Worm (Caenorhabditis elegans) whole organism, L1 larva: ENCODE results near the gene K01A6.5.
A peak's percentile ranks its signal among the peaks of the same experiment; 100 is the strongest.

Experiments used
- C34B4.2 ChIP-seq: sonication (generic microtip); optimal IDR thresholded peaks from 2 replicates; lab custom pipeline; 2017; ENCODE audit warnings: mild to moderate bottlenecking, missing genetic modification characterization, missing compliant biosample characterization
- Y116A8C.19 ChIP-seq: sonication (generic microtip); optimal IDR thresholded peaks from 2 replicates; lab custom pipeline; 2016; ENCODE audit warnings: missing compliant biosample characterization, missing genetic modification characterization, borderline replicate concordance
- aha-1 ChIP-seq: fragments of 150-350 bp; optimal IDR thresholded peaks from 2 replicates; lab custom pipeline; 2014; ENCODE audit warnings: missing biosample characterization, missing genetic modification characterization
- blmp-1 ChIP-seq: fragments of 150-350 bp; optimal IDR thresholded peaks from 2 replicates; lab custom pipeline; 2014; ENCODE audit warnings: missing biosample characterization, missing genetic modification characterization
- ceh-63 ChIP-seq: fragments of 200-800 bp; sonication (Bioruptor generic); optimal IDR thresholded peaks from 2 replicates; lab custom pipeline; 2018; ENCODE audit warnings: mild to moderate bottlenecking, missing genetic modification characterization, missing compliant biosample characterization
- ceh-88 ChIP-seq: fragments of 200-800 bp; sonication (Bioruptor generic); IDR thresholded peaks from 2 replicates; pipeline ENCODE4 v1.3.6; 2022; ENCODE audit warnings: missing genetic modification characterization, missing compliant biosample characterization
- ceh-90 ChIP-seq: sonication (generic microtip); optimal IDR thresholded peaks from 2 replicates; lab custom pipeline; 2016; ENCODE audit warnings: missing genetic modification characterization, missing compliant biosample characterization
- ces-1 ChIP-seq: fragments of 150-350 bp; optimal IDR thresholded peaks from 2 replicates; lab custom pipeline; 2014; ENCODE audit warnings: missing biosample characterization, missing genetic modification reagents, missing genetic modification characterization
- dpl-1 ChIP-seq, 3 experiments: fragments of 150-350 bp in 2 of 3; sonication (generic microtip) in 1 of 3; optimal IDR thresholded peaks; 2 replicates each; lab custom pipeline; 2014 to 2017; ENCODE audit warnings: missing biosample characterization in 3 of 3, missing genetic modification characterization in 3 of 3, missing genetic modification reagents in 3 of 3
- efl-1 ChIP-seq, 4 experiments: fragments of 150-350 bp; optimal IDR thresholded peaks in 3 of 4; peaks in 1 of 4; 1 replicate in 1 of 4; 2 replicates in 3 of 4; lab custom pipeline; 2014; ENCODE audit warnings: missing biosample characterization in 2 of 4, missing genetic modification characterization in 2 of 4, missing genetic modification reagents in 2 of 4
- egl-13 ChIP-seq: sonication (generic microtip); optimal IDR thresholded peaks from 2 replicates; lab custom pipeline; 2016; ENCODE audit warnings: missing genotype, missing genetic modification reagents, missing genetic modification characterization, missing compliant biosample characterization
- elt-2 ChIP-seq: sonication (generic microtip); optimal IDR thresholded peaks from 2 replicates; lab custom pipeline; 2016; ENCODE audit warnings: missing genetic modification characterization, mild to moderate bottlenecking, inconsistent platforms, missing compliant biosample characterization, missing genetic modification reagents
- elt-3 ChIP-seq, 6 experiments: fragments of 150-350 bp in 1 of 6; sonication (generic microtip); optimal IDR thresholded peaks; 2 replicates each; lab custom pipeline; 2017 to 2018; ENCODE audit warnings: missing biosample characterization in 6 of 6, missing genetic modification characterization in 6 of 6, inconsistent platforms in 1 of 6
- fkh-10 ChIP-seq: sonication (generic microtip); optimal IDR thresholded peaks from 2 replicates; lab custom pipeline; 2017; ENCODE audit warnings: missing biosample characterization, missing genetic modification reagents, missing genetic modification characterization
- fkh-4 ChIP-seq: sonication (generic microtip); optimal IDR thresholded peaks from 2 replicates; lab custom pipeline; 2016; ENCODE audit warnings: missing compliant biosample characterization, missing genetic modification characterization, borderline replicate concordance
- grh-1 ChIP-seq: fragments of 200-800 bp; sonication (Bioruptor generic); IDR thresholded peaks from 2 replicates; pipeline ENCODE4 v1.3.6; 2022; ENCODE audit warnings: missing genetic modification reagents, missing genetic modification characterization, missing compliant biosample characterization
- hlh-17 ChIP-seq: fragments of 200-800 bp; sonication (Bioruptor generic); optimal IDR thresholded peaks from 2 replicates; lab custom pipeline; 2018; ENCODE audit warnings: missing genetic modification characterization, mild to moderate bottlenecking, missing compliant biosample characterization, moderate library complexity, borderline replicate concordance
- hpl-2 ChIP-seq: fragments of 150-350 bp; optimal IDR thresholded peaks from 2 replicates; lab custom pipeline; 2014; ENCODE audit warnings: missing biosample characterization, missing genetic modification reagents, missing genetic modification characterization
- irx-1 ChIP-seq: sonication (generic microtip); optimal IDR thresholded peaks from 2 replicates; lab custom pipeline; 2016; ENCODE audit warnings: missing genetic modification characterization, missing compliant biosample characterization
- lin-13 ChIP-seq: fragments of 150-350 bp; optimal IDR thresholded peaks from 2 replicates; lab custom pipeline; 2014; ENCODE audit warnings: missing biosample characterization, missing genetic modification reagents, missing genetic modification characterization
- lin-14 ChIP-seq: fragments of 200-800 bp; sonication (Bioruptor generic); optimal IDR thresholded peaks from 2 replicates; lab custom pipeline; 2018; ENCODE audit warnings: mild to moderate bottlenecking, missing genetic modification characterization, moderate library complexity, missing compliant biosample characterization
- lin-35 ChIP-seq, 2 experiments: fragments of 150-350 bp; optimal IDR thresholded peaks; 2 replicates each; lab custom pipeline; 2014; ENCODE audit warnings: missing biosample characterization in 2 of 2, missing genetic modification characterization in 2 of 2, missing genetic modification reagents in 2 of 2
- lsy-2 ChIP-seq, 2 experiments: fragments of 150-350 bp; optimal IDR thresholded peaks; 2 replicates each; lab custom pipeline; 2014; ENCODE audit warnings: missing biosample characterization in 2 of 2, missing genetic modification characterization in 2 of 2
- mep-1 ChIP-seq: fragments of 150-350 bp; optimal IDR thresholded peaks from 2 replicates; lab custom pipeline; 2014; ENCODE audit warnings: missing biosample characterization, missing genetic modification characterization
- nhr-20 ChIP-seq: sonication (generic microtip); optimal IDR thresholded peaks from 2 replicates; lab custom pipeline; 2016; ENCODE audit warnings: mild to moderate bottlenecking, missing genetic modification characterization, missing compliant biosample characterization
- nhr-237 ChIP-seq: fragments of 150-350 bp; optimal IDR thresholded peaks from 2 replicates; lab custom pipeline; 2014; ENCODE audit warnings: missing biosample characterization, missing genetic modification characterization
- nhr-28 ChIP-seq: fragments of 150-350 bp; optimal IDR thresholded peaks from 2 replicates; lab custom pipeline; 2014; ENCODE audit warnings: missing biosample characterization, missing genetic modification characterization
- nhr-71 ChIP-seq: sonication (generic microtip); optimal IDR thresholded peaks from 2 replicates; lab custom pipeline; 2016; ENCODE audit warnings: mild to moderate bottlenecking, missing genetic modification characterization, moderate library complexity, missing compliant biosample characterization
- nhr-77 ChIP-seq: fragments of 150-350 bp; optimal IDR thresholded peaks from 2 replicates; lab custom pipeline; 2014; ENCODE audit warnings: missing biosample characterization, missing genetic modification characterization
- nhr-85 ChIP-seq: sonication (generic microtip); peaks from one replicate; lab custom pipeline; 2016; ENCODE audit warnings: missing genetic modification characterization, inconsistent platforms, missing compliant biosample characterization
- rnt-1 ChIP-seq: sonication (generic microtip); optimal IDR thresholded peaks from 2 replicates; lab custom pipeline; 2016; ENCODE audit warnings: mild to moderate bottlenecking, missing genetic modification characterization, moderate library complexity, missing compliant biosample characterization
- skn-1 ChIP-seq: fragments of 150-350 bp; optimal IDR thresholded peaks from 2 replicates; lab custom pipeline; 2014; ENCODE audit warnings: missing biosample characterization, missing genetic modification characterization
- snu-23 ChIP-seq: sonication (generic microtip); optimal IDR thresholded peaks from 2 replicates; lab custom pipeline; 2016; ENCODE audit warnings: missing genetic modification characterization, missing compliant biosample characterization
- sox-4 ChIP-seq: sonication (generic microtip); optimal IDR thresholded peaks from 2 replicates; lab custom pipeline; 2016; ENCODE audit warnings: missing genetic modification characterization, missing compliant biosample characterization
- tbx-2 ChIP-seq: sonication (generic microtip); optimal IDR thresholded peaks from 2 replicates; lab custom pipeline; 2016; ENCODE audit warnings: missing genetic modification characterization, missing compliant biosample characterization
- unc-130 ChIP-seq: fragments of 150-350 bp; optimal IDR thresholded peaks from 2 replicates; lab custom pipeline; 2017; ENCODE audit warnings: missing biosample characterization, missing genetic modification characterization, inconsistent platforms
- unc-62 ChIP-seq: fragments of 150-350 bp; optimal IDR thresholded peaks from 2 replicates; lab custom pipeline; 2014; ENCODE audit warnings: missing biosample characterization, missing genetic modification reagents, missing genetic modification characterization
- vab-15 ChIP-seq: sonication (generic microtip); optimal IDR thresholded peaks from 2 replicates; lab custom pipeline; 2017; ENCODE audit warnings: missing genotype, mild to moderate bottlenecking, missing genetic modification characterization, missing compliant biosample characterization
- xbp-1 ChIP-seq: sonication (generic microtip); optimal IDR thresholded peaks from 2 replicates; lab custom pipeline; 2016; ENCODE audit warnings: missing genetic modification characterization, missing compliant biosample characterization
- zag-1 ChIP-seq: fragments of 150-350 bp; optimal IDR thresholded peaks from 2 replicates; lab custom pipeline; 2014; ENCODE audit warnings: missing biosample characterization, missing genetic modification characterization

The K01A6.5 gene

ce11 chrIV:11717094-11717876 lies 25.2 kb upstream of the K01A6.5 start:
- TF ChIP-seq nhr-237 (tag; lab: Kevin White, UChicago) (no peak), fkh-4 (no peak), vab-15 (tag; lab: Kevin White, UChicago) (no peak), snu-23 (GFP tag; lab: Kevin White, UChicago) (peak; percentile 10), irx-1 (tag; lab: Kevin White, UChicago) (no peak), hlh-17 (GFP tag; lab: Kevin White, UChicago) (no peak), aha-1 (tag; lab: Kevin White, UChicago) (no peak), lin-14 (GFP tag; lab: Kevin White, UChicago) (peak; percentile 50), grh-1 (GFP tag; lab: Robert Waterston, UW) (no peak), nhr-85 (tag; lab: Kevin White, UChicago) (peak; percentile 81), elt-3 (tag; optimal IDR thresholded peaks at IDR 0.05; lab: Kevin White, UChicago) (no peak), ceh-63 (GFP tag; lab: Kevin White, UChicago) (no peak), nhr-71 (tag; lab: Kevin White, UChicago) (no peak), rnt-1 (tag; lab: Kevin White, UChicago) (no peak), tbx-2 (tag; lab: Kevin White, UChicago) (peak; percentile 29), lin-13 (GFP tag; lab: Kevin White, UChicago) (no peak), nhr-77 (no peak), nhr-28 (tag; lab: Kevin White, UChicago) (no peak), dpl-1 (GFP tag; optimal IDR thresholded peaks at IDR 0.05; lab: Kevin White, UChicago) (no peak), xbp-1 (tag; lab: Kevin White, UChicago) (no peak), blmp-1 (tag; lab: Kevin White, UChicago) (peak; percentile 53), mep-1 (peak; percentile 5), unc-130 (tag; lab: Kevin White, UChicago) (no peak), unc-62 (no peak), nhr-20 (tag; lab: Kevin White, UChicago) (peak; percentile 21), skn-1 (tag; lab: Kevin White, UChicago) (no peak), ces-1 (no peak), fkh-10 (GFP tag; lab: Kevin White, UChicago) (peak; percentile 30), Y116A8C.19 (no peak)

DNA sequence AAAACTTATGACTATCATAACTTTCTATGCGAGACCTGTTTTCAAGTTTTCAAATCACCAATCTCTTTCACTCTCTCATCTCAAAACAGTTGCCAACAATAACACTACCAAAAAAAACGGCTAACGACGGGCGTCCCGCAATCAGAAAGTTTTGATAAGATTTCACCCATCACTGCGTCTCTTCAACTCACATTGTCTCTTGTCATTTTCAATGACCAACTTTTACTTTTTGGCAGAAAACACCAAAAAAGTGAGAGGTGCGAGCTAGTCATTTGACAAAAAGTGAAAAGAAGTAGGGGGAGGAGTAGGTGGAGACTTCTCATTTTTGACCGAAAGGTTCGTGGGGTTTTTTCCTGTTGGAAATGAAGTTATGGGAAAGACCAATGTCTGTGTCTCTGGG lies 23.9 kb upstream of the K01A6.5 start:
- TF ChIP-seq blmp-1 (tag; lab: Kevin White, UChicago) = peak; percentile 96
- no peak for TF ChIP-seq nhr-71 (tag; lab: Kevin White, UChicago)
- peak; percentile 71 for TF ChIP-seq nhr-85 (tag; lab: Kevin White, UChicago)
- TF ChIP-seq lin-14 (GFP tag; lab: Kevin White, UChicago) = peak; percentile 51
- peak in 1 of 6 experiments; percentile 76 for TF ChIP-seq elt-3 (tag; optimal IDR thresholded peaks at IDR 0.05; lab: Kevin White, UChicago)

DNA sequence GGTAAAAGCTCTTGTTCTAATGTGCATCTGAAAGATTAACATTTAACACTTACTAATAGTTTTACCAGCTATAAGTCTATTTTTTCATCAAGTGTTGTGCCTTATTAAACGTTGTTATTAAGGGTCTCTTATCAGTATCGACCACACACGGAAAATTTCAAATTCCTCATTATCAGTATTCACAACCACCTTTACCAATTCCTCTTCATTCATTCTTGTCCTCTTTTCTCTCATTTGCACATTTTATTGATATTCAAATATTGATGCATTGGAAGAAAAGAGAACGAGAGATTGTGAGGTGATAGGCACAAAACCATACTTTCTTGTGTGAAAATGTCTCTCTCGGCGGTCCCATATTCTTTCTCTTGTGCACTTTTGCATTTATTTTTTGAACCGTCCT lies 20.6 kb upstream of the K01A6.5 start:
- no peak for TF ChIP-seq grh-1 (GFP tag; lab: Robert Waterston, UW)
- no peak for TF ChIP-seq C34B4.2
- no peak for TF ChIP-seq egl-13 (tag; lab: Kevin White, UChicago)
- no peak for TF ChIP-seq lsy-2 (tag; optimal IDR thresholded peaks at IDR 0.05; lab: Kevin White, UChicago)
- TF ChIP-seq ceh-88 (GFP tag; lab: Robert Waterston, UW) = no peak
- TF ChIP-seq ceh-90 = no peak
- TF ChIP-seq efl-1 (optimal IDR thresholded peaks at IDR 0.05; lab: Kevin White, UChicago) = no peak
- no peak for TF ChIP-seq efl-1 (GFP tag; optimal IDR thresholded peaks at IDR 0.05 in 1 of 2; lab: Kevin White, UChicago)
- no peak for TF ChIP-seq hpl-2 (GFP tag; lab: Kevin White, UChicago)
- TF ChIP-seq lin-35 (GFP tag; optimal IDR thresholded peaks at IDR 0.05; lab: Kevin White, UChicago) = peak in 1 of 2 experiments; percentile 7
- TF ChIP-seq sox-4 (tag; lab: Kevin White, UChicago) = no peak
- TF ChIP-seq zag-1 = no peak
- peak; percentile 38 for TF ChIP-seq elt-2 (tag; lab: Kevin White, UChicago)
- no peak for TF ChIP-seq elt-3 (tag; optimal IDR thresholded peaks at IDR 0.05; lab: Kevin White, UChicago)
